Fruit fly (Drosophila melanogaster) whole organism, embryonic: Measurements from ENCODE around the gene eco.

Experiments
- Atf3 ChIP-seq: fragments of 200-800 bp; sonication (Bioruptor generic); optimal IDR thresholded peaks from 3 replicates; lab custom pipeline; 2016; ENCODE audit warnings: missing biosample characterization, missing genetic modification characterization
- Bgb ChIP-seq: fragments of 200-800 bp; sonication (Bioruptor generic); IDR thresholded peaks from 2 replicates; pipeline ENCODE4 v1.3.6; 2022; ENCODE audit warnings: missing biosample characterization, missing genetic modification characterization; ENCODE audit not compliant: partially characterized antibody
- CG10654 ChIP-seq: fragments of 200-800 bp; sonication (Bioruptor generic); optimal IDR thresholded peaks from 2 replicates; lab custom pipeline; 2016; ENCODE audit warnings: missing biosample characterization, missing genetic modification characterization
- CG11093 ChIP-seq: fragments of 200-800 bp; sonication (Bioruptor generic); IDR thresholded peaks from 3 replicates; pipeline ENCODE4 v1.3.6; 2022; ENCODE audit warnings: missing biosample characterization, missing genetic modification characterization
- CG13296 ChIP-seq: fragments of 200-800 bp; sonication (Bioruptor generic); optimal IDR thresholded peaks from 3 replicates; lab custom pipeline; 2018; ENCODE audit warnings: missing biosample characterization, mild to moderate bottlenecking, missing genetic modification characterization
- CG13894 ChIP-seq: fragments of 200-800 bp; sonication (Bioruptor generic); optimal IDR thresholded peaks from 3 replicates; lab custom pipeline; 2018; ENCODE audit warnings: missing biosample characterization, mild to moderate bottlenecking, missing genetic modification characterization, moderate library complexity
- CG14965 ChIP-seq: fragments of 200-800 bp; sonication (Bioruptor generic); optimal IDR thresholded peaks from 2 replicates; lab custom pipeline; 2016; ENCODE audit warnings: missing biosample characterization, missing genetic modification characterization, borderline replicate concordance
- CG15269 ChIP-seq: fragments of 200-800 bp; sonication (Bioruptor generic); optimal IDR thresholded peaks from 2 replicates; lab custom pipeline; 2018; ENCODE audit warnings: missing biosample characterization, mild to moderate bottlenecking, missing genetic modification characterization, moderate library complexity
- CG15696 ChIP-seq: fragments of 200-800 bp; sonication (Bioruptor generic); optimal IDR thresholded peaks from 2 replicates; lab custom pipeline; 2019; ENCODE audit warnings: missing biosample characterization, mild to moderate bottlenecking, missing genetic modification characterization, moderate library complexity
- CG2116 ChIP-seq: fragments of 200-800 bp; sonication (Bioruptor generic); optimal IDR thresholded peaks from 3 replicates; lab custom pipeline; 2018; ENCODE audit warnings: missing biosample characterization, mild to moderate bottlenecking, missing genetic modification characterization
- CG30403 ChIP-seq: fragments of 200-800 bp; sonication (Bioruptor generic); optimal IDR thresholded peaks from 3 replicates; lab custom pipeline; 2016; ENCODE audit warnings: missing biosample characterization, missing genetic modification characterization
- CG34224 ChIP-seq: fragments of 200-800 bp; sonication (Bioruptor generic); IDR thresholded peaks from 3 replicates; pipeline ENCODE4 v1.3.6; 2022; ENCODE audit warnings: missing biosample characterization, missing genetic modification characterization; ENCODE audit not compliant: partially characterized antibody
- CG4854 ChIP-seq: fragments of 200-800 bp; sonication (Bioruptor generic); optimal IDR thresholded peaks from 2 replicates; lab custom pipeline; 2016; ENCODE audit warnings: missing biosample characterization, missing genetic modification characterization, inconsistent platforms
- CG6175 ChIP-seq: fragments of 200-800 bp; sonication (Bioruptor generic); IDR thresholded peaks from 3 replicates; pipeline ENCODE4 v1.3.6; 2022; ENCODE audit warnings: missing biosample characterization, missing genetic modification characterization
- CG7963 ChIP-seq: fragments of 200-800 bp; sonication (Bioruptor generic); IDR thresholded peaks from 3 replicates; pipeline ENCODE4 v1.3.6; 2022; ENCODE audit warnings: missing biosample characterization, missing genetic modification characterization; ENCODE audit not compliant: partially characterized antibody
- CG8478 ChIP-seq: fragments of >200 bp; optimal IDR thresholded peaks from 2 replicates; lab custom pipeline; 2018
- D19A ChIP-seq: fragments of 200-800 bp; optimal IDR thresholded peaks from 3 replicates; lab custom pipeline; 2019; ENCODE audit warnings: missing biosample characterization, mild to moderate bottlenecking, missing genetic modification characterization, moderate library complexity
- E2f2 ChIP-seq: fragments of 200-800 bp; sonication (Bioruptor generic); IDR thresholded peaks from 2 replicates; pipeline ENCODE4 v1.3.6; 2022; ENCODE audit warnings: missing biosample characterization, missing genetic modification characterization
- GATAe ChIP-seq: fragments of 200-800 bp; sonication (Bioruptor generic); conservative IDR thresholded peaks from 2 replicates; pipeline ENCODE4 v1.3.6; 2022; ENCODE audit warnings: missing biosample characterization, missing genetic modification characterization
- Gsc ChIP-seq: fragments of 200-800 bp; sonication (Bioruptor generic); IDR thresholded peaks from 2 replicates; pipeline ENCODE4 v1.3.6; 2022; ENCODE audit warnings: missing biosample characterization, missing genetic modification characterization
- HLH4C ChIP-seq: fragments of 200-800 bp; sonication (Bioruptor generic); IDR thresholded peaks from 3 replicates; pipeline ENCODE4 v1.3.6; 2022; ENCODE audit warnings: missing biosample characterization, missing genetic modification characterization; ENCODE audit not compliant: partially characterized antibody
- HmgD ChIP-seq: fragments of 200-800 bp; sonication (Bioruptor generic); optimal IDR thresholded peaks from 3 replicates; lab custom pipeline; 2016; ENCODE audit warnings: missing biosample characterization, missing genetic modification characterization
- Hmx ChIP-seq: fragments of 200-800 bp; sonication (Bioruptor generic); optimal IDR thresholded peaks from 2 replicates; lab custom pipeline; 2016; ENCODE audit warnings: missing biosample characterization, missing genetic modification characterization
- NFAT ChIP-seq: fragments of 200-800 bp; sonication (Bioruptor generic); IDR thresholded peaks from 2 replicates; pipeline ENCODE4 v1.3.6; 2022; ENCODE audit warnings: missing biosample characterization, missing genetic modification characterization
- Pdp1 ChIP-seq, 2 experiments: fragments of 200-800 bp; sonication (Bioruptor generic); optimal IDR thresholded peaks; 3 replicates each; lab custom pipeline; 2016; ENCODE audit warnings: missing biosample characterization in 2 of 2, missing genetic modification characterization in 2 of 2, mild to moderate bottlenecking in 1 of 2, moderate library complexity in 1 of 2
- Ssrp ChIP-seq: fragments of 200-800 bp; sonication (Bioruptor generic); optimal IDR thresholded peaks from 2 replicates; lab custom pipeline; 2018; ENCODE audit warnings: missing biosample characterization, mild to moderate bottlenecking, missing genetic modification characterization, moderate library complexity
- Stat92E ChIP-seq, 3 experiments: fragments of >200 bp in 2 of 3; fragments of 200-800 bp in 1 of 3; sonication (Bioruptor generic) in 1 of 3; optimal IDR thresholded peaks; 2 replicates each; lab custom pipeline; 2017 to 2019; ENCODE audit warnings: missing biosample characterization in 3 of 3, missing genetic modification characterization in 3 of 3, mild to moderate bottlenecking in 1 of 3, moderate library complexity in 1 of 3
- Taf1 ChIP-seq: fragments of 200-800 bp; sonication (Bioruptor generic); IDR thresholded peaks from 2 replicates; pipeline ENCODE4 v1.3.6; 2022; ENCODE audit warnings: missing biosample characterization, missing genetic modification characterization
- ato ChIP-seq: fragments of 200-800 bp; sonication (Bioruptor generic); IDR thresholded peaks from 2 replicates; pipeline ENCODE4 v1.3.6; 2022; ENCODE audit warnings: missing biosample characterization, missing genetic modification characterization; ENCODE audit not compliant: partially characterized antibody
- br ChIP-seq: fragments of >200 bp; optimal IDR thresholded peaks from 2 replicates; lab custom pipeline; 2017
- btn ChIP-seq: fragments of 200-800 bp; sonication (Bioruptor generic); optimal IDR thresholded peaks from 2 replicates; lab custom pipeline; 2016; ENCODE audit warnings: missing biosample characterization, missing genetic modification characterization
- crp ChIP-seq, 2 experiments: fragments of 200-800 bp; sonication (Bioruptor generic); optimal IDR thresholded peaks; 2 replicates in 1 of 2; 3 replicates in 1 of 2; lab custom pipeline; 2017; ENCODE audit warnings: missing biosample characterization in 2 of 2, missing genetic modification characterization in 2 of 2, mild to moderate bottlenecking in 1 of 2, moderate library complexity in 1 of 2
- emc ChIP-seq: fragments of 200-800 bp; sonication (Bioruptor generic); optimal IDR thresholded peaks from 2 replicates; lab custom pipeline; 2016; ENCODE audit warnings: missing biosample characterization, missing genetic modification characterization
- ems ChIP-seq: fragments of 200-800 bp; sonication (Bioruptor generic); optimal IDR thresholded peaks from 3 replicates; lab custom pipeline; 2016; ENCODE audit warnings: missing biosample characterization, missing genetic modification characterization
- exex ChIP-seq: fragments of 200-800 bp; sonication (Bioruptor generic); optimal IDR thresholded peaks from 4 replicates; lab custom pipeline; 2018; ENCODE audit warnings: missing biosample characterization, mild to moderate bottlenecking, missing genetic modification characterization, moderate library complexity
- fd96Cb ChIP-seq: fragments of 200-800 bp; sonication (Bioruptor generic); optimal IDR thresholded peaks from 2 replicates; lab custom pipeline; 2018; ENCODE audit warnings: missing biosample characterization, mild to moderate bottlenecking, missing genetic modification characterization, moderate library complexity
- grn ChIP-seq: fragments of 200-800 bp; sonication (Bioruptor generic); optimal IDR thresholded peaks from 3 replicates; lab custom pipeline; 2017; ENCODE audit warnings: missing biosample characterization, missing genetic modification characterization
- lab ChIP-seq: fragments of 200-800 bp; sonication (Bioruptor generic); optimal IDR thresholded peaks from 3 replicates; lab custom pipeline; 2017; ENCODE audit warnings: missing biosample characterization, missing genetic modification characterization, mild to moderate bottlenecking, moderate library complexity, missing genetic modification reagents
- nerfin-2 ChIP-seq: fragments of 200-800 bp; sonication (Bioruptor generic); IDR thresholded peaks from 2 replicates; pipeline ENCODE4 v1.3.6; 2022; ENCODE audit warnings: missing biosample characterization, missing genetic modification characterization; ENCODE audit not compliant: partially characterized antibody
- odd ChIP-seq: fragments of 200-800 bp; sonication (Bioruptor generic); optimal IDR thresholded peaks from 2 replicates; lab custom pipeline; 2017; ENCODE audit warnings: missing biosample characterization, mild to moderate bottlenecking, missing genetic modification characterization
- peb ChIP-seq: fragments of 200-800 bp; sonication (Bioruptor generic); IDR thresholded peaks from 2 replicates; pipeline ENCODE4 v1.3.6; 2022; ENCODE audit warnings: missing biosample characterization, missing genetic modification characterization
- sd ChIP-seq: fragments of 200-800 bp; sonication (Bioruptor generic); optimal IDR thresholded peaks from 3 replicates; lab custom pipeline; 2018; ENCODE audit warnings: missing biosample characterization, mild to moderate bottlenecking, missing genetic modification characterization, moderate library complexity
- sna ChIP-seq: fragments of 200-800 bp; sonication (Bioruptor generic); IDR thresholded peaks from 2 replicates; pipeline ENCODE4 v1.3.6; 2022; ENCODE audit warnings: missing biosample characterization, missing genetic modification characterization; ENCODE audit not compliant: partially characterized antibody
- sqz ChIP-seq: fragments of 200-800 bp; sonication (Bioruptor generic); optimal IDR thresholded peaks from 3 replicates; lab custom pipeline; 2018; ENCODE audit warnings: missing biosample characterization, mild to moderate bottlenecking, missing genetic modification characterization
- sr ChIP-seq: fragments of 200-800 bp; sonication (Bioruptor generic); IDR thresholded peaks from 3 replicates; pipeline ENCODE4 v1.3.6; 2022; ENCODE audit warnings: missing biosample characterization, missing genetic modification characterization
- tna ChIP-seq: fragments of 200-800 bp; sonication (Bioruptor generic); IDR thresholded peaks from 2 replicates; pipeline ENCODE4 v1.3.6; 2022; ENCODE audit warnings: missing biosample characterization, missing genetic modification characterization; ENCODE audit not compliant: partially characterized antibody
- twi ChIP-seq: fragments of 200-800 bp; optimal IDR thresholded peaks from 2 replicates; lab custom pipeline; 2019; ENCODE audit warnings: missing biosample characterization, mild to moderate bottlenecking, missing genetic modification characterization, moderate library complexity
- wdn ChIP-seq: fragments of 200-800 bp; sonication (Bioruptor generic); IDR thresholded peaks from 2 replicates; pipeline ENCODE4 v1.3.6; 2022; ENCODE audit warnings: missing biosample characterization, missing genetic modification characterization
- zen2 ChIP-seq: fragments of 200-800 bp; sonication (Bioruptor generic); IDR thresholded peaks from 3 replicates; pipeline ENCODE4 v1.3.6; 2022; ENCODE audit warnings: missing biosample characterization, missing genetic modification characterization; ENCODE audit not compliant: partially characterized antibody

The eco gene

dm6 chr3L:7360324-7360852 lies 21.2 kb upstream of the eco start, which contains the start of gene Sec63 (continued):
- TF ChIP-seq Ssrp (tag; lab: Kevin White, UChicago) (peak; percentile 42), emc (no peak), GATAe (GFP tag; lab: Robert Waterston, UW) (no peak), CG14965 (GFP tag; lab: Kevin White, UChicago) (no peak), Hmx (GFP tag; lab: Kevin White, UChicago) (no peak), CG11093 (GFP tag; lab: Robert Waterston, UW) (no peak), HLH4C (GFP tag; lab: Robert Waterston, UW) (peak; percentile 89), CG10654 (GFP tag; lab: Kevin White, UChicago) (no peak), exex (tag; lab: Kevin White, UChicago) (peak; percentile 29), btn (no peak), ato (GFP tag; lab: Robert Waterston, UW) (peak; percentile 54; the same call in 1 of the 2 replicates), zen2 (GFP tag; lab: Robert Waterston, UW) (peak; percentile 62; the same call in 2 of the 3 replicates), CG8478 (lab: Kevin White, UChicago) (no peak), NFAT (GFP tag; lab: Robert Waterston, UW) (peak; percentile 67), CG13894 (tag; lab: Kevin White, UChicago) (no peak), Stat92E (GFP tag; optimal IDR thresholded peaks at IDR 0.05; lab: Kevin White, UChicago) (no peak), CG6175 (no peak), CG2116 (GFP tag; lab: Kevin White, UChicago) (peak; percentile 78), sqz (GFP tag; lab: Kevin White, UChicago) (no peak), nerfin-2 (GFP tag; lab: Robert Waterston, UW) (peak; percentile 85), Atf3 (GFP tag; lab: Kevin White, UChicago) (no peak), CG30403 (GFP tag; lab: Kevin White, UChicago) (peak; percentile 46), sd (tag; lab: Kevin White, UChicago) (peak; percentile 19), br (lab: Kevin White, UChicago) (no peak), Pdp1 (GFP tag; optimal IDR thresholded peaks at IDR 0.05; lab: Kevin White, UChicago) (peak; percentile 5 to 11), Gsc (no peak), CG4854 (GFP tag; lab: Kevin White, UChicago) (no peak), wdn (GFP tag; lab: Robert Waterston, UW) (peak; percentile 25; the same call in 1 of the 2 replicates), HmgD (peak; percentile 53), CG15269 (tag; lab: Kevin White, UChicago) (peak; percentile 16), CG15696 (tag; lab: Kevin White, UChicago) (peak; percentile 30), Bgb (GFP tag; lab: Robert Waterston, UW) (peak; percentile 93), CG7963 (peak; percentile 93), odd (GFP tag; lab: Kevin White, UChicago) (peak; percentile 36), sna (GFP tag; lab: Robert Waterston, UW) (peak; percentile 78), lab (GFP tag; lab: Kevin White, UChicago) (peak; percentile 50), fd96Cb (tag; lab: Kevin White, UChicago) (peak; percentile 7), peb (no peak), E2f2 (GFP tag; lab: Robert Waterston, UW) (peak; percentile 53; the same call in 1 of the 2 replicates), sr (no peak), ems (GFP tag; lab: Kevin White, UChicago) (peak; percentile 24), CG13296 (GFP tag; lab: Kevin White, UChicago) (no peak), grn (GFP tag; lab: Kevin White, UChicago) (peak; percentile 53), tna (GFP tag; lab: Robert Waterston, UW) (peak; percentile 89), Taf1 (GFP tag; lab: Robert Waterston, UW) (peak; percentile 48; the same call in 1 of the 2 replicates), twi (no peak), CG34224 (peak; percentile 63), D19A (tag; lab: Kevin White, UChicago) (no peak), crp (GFP tag; optimal IDR thresholded peaks at IDR 0.05; lab: Kevin White, UChicago) (peak in 1 of 2 experiments; percentile 74)
